Worm (Caenorhabditis elegans) whole organism, late embryonic: ENCODE data around the gene F07E5.9.

Experiments used
- K09A11.1 ChIP-seq: sonication (generic microtip); optimal IDR thresholded peaks from 2 replicates; lab custom pipeline; 2017; ENCODE audit warnings: antibody characterized with exemption, mild to moderate bottlenecking, missing genetic modification characterization, missing compliant biosample characterization; ENCODE audit not compliant: insufficient read depth
- ceh-24 ChIP-seq: sonication (generic microtip); optimal IDR thresholded peaks from 2 replicates; lab custom pipeline; 2016; ENCODE audit warnings: mild to moderate bottlenecking, missing genetic modification characterization, missing compliant biosample characterization
- ceh-45 ChIP-seq: fragments of 200-800 bp; sonication (Bioruptor generic); IDR thresholded peaks from 2 replicates; pipeline ENCODE4 v1.3.6; 2022; ENCODE audit warnings: missing genetic modification reagents, missing genetic modification characterization, missing compliant biosample characterization
- ceh-9 ChIP-seq: sonication (generic microtip); optimal IDR thresholded peaks from 2 replicates; lab custom pipeline; 2016; ENCODE audit warnings: mild to moderate bottlenecking, missing genetic modification characterization, inconsistent platforms, missing compliant biosample characterization
- elt-4 ChIP-seq: sonication (generic microtip); optimal IDR thresholded peaks from 2 replicates; lab custom pipeline; 2016; ENCODE audit warnings: missing genetic modification characterization, missing compliant biosample characterization
- pax-1 ChIP-seq: fragments of 150-350 bp; optimal IDR thresholded peaks from 2 replicates; lab custom pipeline; 2014; ENCODE audit warnings: missing biosample characterization, missing genetic modification characterization
- sox-4 ChIP-seq: sonication (generic microtip); optimal IDR thresholded peaks from 2 replicates; lab custom pipeline; 2017; ENCODE audit warnings: mild to moderate bottlenecking, missing genetic modification characterization, inconsistent platforms, missing compliant biosample characterization
- ttx-3 ChIP-seq: sonication (generic microtip); optimal IDR thresholded peaks from 2 replicates; lab custom pipeline; 2016; ENCODE audit warnings: missing genetic modification reagents, missing genetic modification characterization, missing compliant biosample characterization

DNA sequence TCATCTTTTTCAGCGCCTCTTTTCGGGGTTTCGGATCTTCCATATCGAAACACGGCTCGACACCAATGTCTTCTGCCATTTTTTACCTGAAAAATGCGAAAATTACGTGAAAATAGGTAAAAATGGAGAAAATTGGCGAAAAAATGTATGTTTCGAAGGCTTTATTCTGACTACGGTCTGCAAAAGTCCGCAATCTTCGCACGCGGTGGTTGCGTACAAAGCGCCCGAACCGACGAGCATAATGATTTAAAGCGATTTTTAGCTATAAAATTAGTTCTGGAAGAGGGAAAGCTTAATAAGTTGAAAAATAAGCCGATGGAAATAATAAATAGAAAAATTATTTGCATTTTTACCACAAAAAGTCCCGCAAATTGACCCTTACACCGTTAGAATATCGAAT lies 21.3 kb downstream of the F07E5.9 start, which contains the start of gene F07E5.5:
- no peak for TF ChIP-seq ceh-9
- no peak for TF ChIP-seq ttx-3 (tag; lab: Kevin White, UChicago)
- TF ChIP-seq ceh-24 (tag; lab: Kevin White, UChicago), result no peak
- no peak for TF ChIP-seq elt-4
- TF ChIP-seq K09A11.1 (tag; lab: Kevin White, UChicago), result no peak
- no peak for TF ChIP-seq ceh-45 (GFP tag; lab: Robert Waterston, UW)
- TF ChIP-seq pax-1 (tag; lab: Kevin White, UChicago), result no peak
- TF ChIP-seq sox-4 (tag; lab: Kevin White, UChicago), result no peak
